Fruit fly (Drosophila melanogaster): ENCODE measurements around the gene sn.

sn gene

dm6 chrX:7969188-7969829 lies 5.5 kb downstream of the sn start:
- TF ChIP-seq Dfd (GFP tag; optimal IDR thresholded peaks at IDR 0.05), result no peak
- no peak for TF ChIP-seq ey (GFP tag; optimal IDR thresholded peaks at IDR 0.05)
- TF ChIP-seq HLH106 (tag; optimal IDR thresholded peaks at IDR 0.05), result peak; percentile 17
- no peak for TF ChIP-seq Rel (GFP tag; optimal IDR thresholded peaks at IDR 0.05)
- no peak for TF ChIP-seq Rel (tag; optimal IDR thresholded peaks at IDR 0.05)
- TF ChIP-seq Dif (GFP tag; optimal IDR thresholded peaks at IDR 0.05; ENCODE audit: partially characterized antibody), result peak; percentile 34
- TF ChIP-seq Myc (optimal IDR thresholded peaks at IDR 0.05), result peak; percentile 98
- TF ChIP-seq N (GFP tag; optimal IDR thresholded peaks at IDR 0.05), result no peak
- TF ChIP-seq sv (GFP tag; optimal IDR thresholded peaks at IDR 0.05), result no peak
- peak; percentile 81 for TF ChIP-seq woc (GFP tag; optimal IDR thresholded peaks at IDR 0.05)

dm6 chrX:7970396-7970795 lies 6.6 kb downstream of the sn start:
- peak; percentile 81 for TF ChIP-seq br (GFP tag; optimal IDR thresholded peaks at IDR 0.05)
- no peak for TF ChIP-seq tai (GFP tag; optimal IDR thresholded peaks at IDR 0.05)
- TF ChIP-seq woc (GFP tag; optimal IDR thresholded peaks at IDR 0.05), result peak; percentile 70
- TF ChIP-seq dsf (GFP tag; optimal IDR thresholded peaks at IDR 0.05; ENCODE audit: borderline replicate concordance), result no peak
- TF ChIP-seq Hr78 (GFP tag; optimal IDR thresholded peaks at IDR 0.05), result no peak
- peak; percentile 70 for TF ChIP-seq psq (GFP tag; optimal IDR thresholded peaks at IDR 0.05)
- peak; percentile 32 for TF ChIP-seq sv (GFP tag; optimal IDR thresholded peaks at IDR 0.05)
- TF ChIP-seq Dfd (GFP tag; optimal IDR thresholded peaks at IDR 0.05), result no peak
- TF ChIP-seq Dif (GFP tag; optimal IDR thresholded peaks at IDR 0.05; ENCODE audit: partially characterized antibody), result no peak
- no peak for TF ChIP-seq usp (GFP tag; optimal IDR thresholded peaks at IDR 0.05)
- no peak for TF ChIP-seq jim (GFP tag; optimal IDR thresholded peaks at IDR 0.05)
- TF ChIP-seq lola (GFP tag; optimal IDR thresholded peaks at IDR 0.05), result no peak
- TF ChIP-seq ey (GFP tag; optimal IDR thresholded peaks at IDR 0.05), result peak; percentile 81
- TF ChIP-seq N (GFP tag; optimal IDR thresholded peaks at IDR 0.05), result no peak
- TF ChIP-seq Jra (GFP tag; optimal IDR thresholded peaks at IDR 0.05), result peak; percentile 32
- no peak for TF ChIP-seq Abd-B (GFP tag; optimal IDR thresholded peaks at IDR 0.05)
- TF ChIP-seq Myc (optimal IDR thresholded peaks at IDR 0.05), result no peak
- peak; percentile 84 for TF ChIP-seq Sp1 (GFP tag; optimal IDR thresholded peaks at IDR 0.05)
- TF ChIP-seq fru (GFP tag; optimal IDR thresholded peaks at IDR 0.05), result peak; percentile 86
- no peak for TF ChIP-seq pan (optimal IDR thresholded peaks at IDR 0.05)
- TF ChIP-seq brk (GFP tag; optimal IDR thresholded peaks at IDR 0.05), result no peak
- TF ChIP-seq dmrt93B (GFP tag; optimal IDR thresholded peaks at IDR 0.05), result peak; percentile 75
- TF ChIP-seq CG32264 (GFP tag; optimal IDR thresholded peaks at IDR 0.05), result peak; percentile 30
- TF ChIP-seq Rel (GFP tag; optimal IDR thresholded peaks at IDR 0.05), result no peak
- peak; percentile 21 for TF ChIP-seq Rel (tag; optimal IDR thresholded peaks at IDR 0.05)
- TF ChIP-seq sage (GFP tag; optimal IDR thresholded peaks at IDR 0.05), result peak; percentile 64
- no peak for TF ChIP-seq CrebA (GFP tag; optimal IDR thresholded peaks at IDR 0.05; ENCODE audit: borderline replicate concordance)
- TF ChIP-seq HLH106 (tag; optimal IDR thresholded peaks at IDR 0.05), result peak; percentile 86
- TF ChIP-seq OdsH (GFP tag; optimal IDR thresholded peaks at IDR 0.05), result peak; percentile 77
- TF ChIP-seq foxo (GFP tag; optimal IDR thresholded peaks at IDR 0.05), result peak in 1 of 2 experiments; percentile 81
- TF ChIP-seq Mio (GFP tag; optimal IDR thresholded peaks at IDR 0.05), result no peak
- TF ChIP-seq CG9705 (GFP tag; optimal IDR thresholded peaks at IDR 0.05), result peak; percentile 56
- peak; percentile 80 for TF ChIP-seq h (GFP tag; optimal IDR thresholded peaks at IDR 0.05)
- TF ChIP-seq Vsx2 (GFP tag; optimal IDR thresholded peaks at IDR 0.05; ENCODE audit: partially characterized antibody), result no peak
- no peak for TF ChIP-seq GATAd (GFP tag; optimal IDR thresholded peaks at IDR 0.05)
- no peak for TF ChIP-seq dl (GFP tag; optimal IDR thresholded peaks at IDR 0.05; ENCODE audit: insufficient read depth in 1 of 2, partially characterized antibody in 2 of 2)
- peak; percentile 79 for TF ChIP-seq rgr (GFP tag; optimal IDR thresholded peaks at IDR 0.05)
- no peak for TF ChIP-seq Hr83 (GFP tag; optimal IDR thresholded peaks at IDR 0.05; ENCODE audit: poor library complexity, severe bottlenecking)
- peak; percentile 69 for TF ChIP-seq Hnf4 (GFP tag; optimal IDR thresholded peaks at IDR 0.05)

Data from whole organism, wandering third instar larva.